Worm (Caenorhabditis elegans): ENCODE measurements around the gene enpl-1.

enpl-1 gene

DNA sequence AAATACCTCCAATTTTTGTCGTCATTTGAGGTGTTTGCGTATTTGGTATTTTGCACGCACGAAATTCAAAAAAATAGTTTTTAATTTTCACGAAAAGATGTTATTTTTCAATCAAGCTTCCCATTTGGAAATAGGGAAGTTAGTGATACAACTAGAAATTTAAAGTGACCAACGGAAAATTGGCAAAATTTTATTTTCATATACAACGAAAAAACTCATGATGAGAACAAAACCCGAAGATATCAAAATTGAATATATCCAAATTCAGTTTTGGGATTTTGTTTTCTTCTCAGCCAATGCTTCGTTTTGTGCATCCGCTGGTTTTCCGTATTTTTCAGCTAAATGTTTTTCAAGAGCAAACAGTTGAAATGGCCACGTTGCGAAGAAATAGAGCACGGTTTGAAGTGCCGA is 26.8 kb downstream of the enpl-1 start (continued):
- TF ChIP-seq Y95B8A.8 (GFP tag; IDR thresholded peaks at IDR 0.05) (0 out of 2 replicates have a peak, but pooled peaks have one; percentile 50), bed-1 (GFP tag; IDR thresholded peaks at IDR 0.05) (no peak), hrde-1 (tag; optimal IDR thresholded peaks at IDR 0.05; ENCODE audit: borderline replicate concordance) (peak; percentile 89), repo-1 (tag; optimal IDR thresholded peaks at IDR 0.05) (peak; percentile 78), F39B2.1 (GFP tag; IDR thresholded peaks at IDR 0.05) (no peak), F22D6.2 (tag; optimal IDR thresholded peaks at IDR 0.05) (no peak), ztf-22 (GFP tag; optimal IDR thresholded peaks at IDR 0.05) (no peak), dpff-1 (tag; optimal IDR thresholded peaks at IDR 0.05) (peak; percentile 91), ceh-91 (GFP tag; IDR thresholded peaks at IDR 0.05) (no peak), aptf-3 (GFP tag; IDR thresholded peaks at IDR 0.05) (no peak), nhr-90 (tag; optimal IDR thresholded peaks at IDR 0.05) (peak; percentile 24), K12H6.12 (tag; optimal IDR thresholded peaks at IDR 0.05) (no peak), Y53G8AR.9 (GFP tag; conservative IDR thresholded peaks at IDR 0.05) (no peak; the same call in 1 of the 2 replicates), nhr-179 (tag; optimal IDR thresholded peaks at IDR 0.05) (no peak), F49E8.2 (tag; optimal IDR thresholded peaks at IDR 0.05; ENCODE audit: insufficient read depth) (peak; percentile 94), B0336.3 (GFP tag; IDR thresholded peaks at IDR 0.05) (peak; percentile 53; the same call in 1 of the 2 replicates), akir-1 (GFP tag; optimal IDR thresholded peaks at IDR 0.05) (no peak), sptf-2 (GFP tag; optimal IDR thresholded peaks at IDR 0.05) (no peak), hmg-1.2 (GFP tag; IDR thresholded peaks at IDR 0.05) (no peak), cebp-1 (GFP tag; IDR thresholded peaks at IDR 0.05) (no peak), cebp-1 (tag; optimal IDR thresholded peaks at IDR 0.05) (peak; percentile 28), F23B12.7 (tag; optimal IDR thresholded peaks at IDR 0.05; ENCODE audit: insufficient read depth) (no peak), aptf-2 (GFP tag; conservative IDR thresholded peaks at IDR 0.05) (no peak), rpc-1 (optimal IDR thresholded peaks at IDR 0.05) (no peak), rpc-1 (tag; optimal IDR thresholded peaks at IDR 0.05) (no peak), lsl-1 (GFP tag; optimal IDR thresholded peaks at IDR 0.05) (peak; percentile 37), F10E7.11 (tag; optimal IDR thresholded peaks at IDR 0.05) (peak; percentile 91), lin-54 (GFP tag; optimal IDR thresholded peaks at IDR 0.05) (peak; percentile 46), efl-1 (GFP tag; optimal IDR thresholded peaks at IDR 0.05) (no peak), egl-18 (GFP tag; IDR thresholded peaks at IDR 0.05) (no peak), lin-26 (GFP tag; IDR thresholded peaks at IDR 0.05) (peak; percentile 59), athp-1 (tag; optimal IDR thresholded peaks at IDR 0.05) (peak; percentile 61), somi-1 (GFP tag; optimal IDR thresholded peaks at IDR 0.05) (no peak), ztf-28 (GFP tag; IDR thresholded peaks at IDR 0.05) (no peak), ceh-58 (GFP tag; IDR thresholded peaks at IDR 0.05) (no peak), zim-3 (tag; optimal IDR thresholded peaks at IDR 0.05) (peak; percentile 75), pbrm-1 (GFP tag; IDR thresholded peaks at IDR 0.05) (peak; percentile 52; the same call in 1 of the 2 replicates), madf-6 (GFP tag; IDR thresholded peaks at IDR 0.05) (peak; percentile 67), ztf-6 (GFP tag; IDR thresholded peaks at IDR 0.05) (no peak), F55B11.4 (tag; optimal IDR thresholded peaks at IDR 0.05; ENCODE audit: borderline replicate concordance, insufficient read depth) (no peak), lir-1 (GFP tag; conservative IDR thresholded peaks at IDR 0.05) (no peak), lin-35 (GFP tag; optimal IDR thresholded peaks at IDR 0.05) (peak in 1 of 3 experiments; percentile 47), nfya-2 (GFP tag; IDR thresholded peaks at IDR 0.05) (peak; percentile 73; the same call in 1 of the 2 replicates), madf-10 (tag; optimal IDR thresholded peaks at IDR 0.05) (no peak), attf-5 (GFP tag; optimal IDR thresholded peaks at IDR 0.05) (peak; percentile 17), Y53F4B.3 (GFP tag; IDR thresholded peaks at IDR 0.05) (no peak), zfh-2 (GFP tag; conservative IDR thresholded peaks at IDR 0.05) (no peak), ztf-25 (GFP tag; IDR thresholded peaks at IDR 0.05) (no peak), ccch-3 (GFP tag; optimal IDR thresholded peaks at IDR 0.05) (no peak), F37B4.10 (GFP tag; IDR thresholded peaks at IDR 0.05) (no peak)

Measured in whole organism, young adult.